Fruit fly (Drosophila melanogaster): ENCODE results near the gene CG42340.
"Not testable (repeated sequence)": the region's sequence is repeated elsewhere in the genome, so short reads cannot be mapped to it uniquely, and the experiment has no call there.

CG42340 gene

dm6 chrX:6439495-6439894, 84.6 kb downstream of the CG42340 start (continued):
- no peak for TF ChIP-seq CG11762 (GFP tag; optimal IDR thresholded peaks at IDR 0.05; ENCODE audit: insufficient read depth)
- no peak for TF ChIP-seq Smox (GFP tag; optimal IDR thresholded peaks at IDR 0.05)
- no peak for TF ChIP-seq lz (GFP tag; optimal IDR thresholded peaks at IDR 0.05)
- TF ChIP-seq CG11902 (GFP tag; optimal IDR thresholded peaks at IDR 0.05) = no peak
- TF ChIP-seq Lpt (GFP tag; optimal IDR thresholded peaks at IDR 0.05) = no peak
- TF ChIP-seq Hr38 (GFP tag; optimal IDR thresholded peaks at IDR 0.05) = no peak
- peak; percentile 3 for TF ChIP-seq OdsH (GFP tag; optimal IDR thresholded peaks at IDR 0.05)
- TF ChIP-seq net (GFP tag; optimal IDR thresholded peaks at IDR 0.05) = no peak
- TF ChIP-seq CG15336 (GFP tag; IDR thresholded peaks at IDR 0.05) = 0 out of 2 replicates have a peak, but pooled peaks have one; percentile 11
- TF ChIP-seq dsx (GFP tag; optimal IDR thresholded peaks at IDR 0.05; ENCODE audit: poor library complexity, severe bottlenecking) = no peak
- TF ChIP-seq CG3032 (tag; optimal IDR thresholded peaks at IDR 0.05) = no peak
- TF ChIP-seq Eip75B (GFP tag; optimal IDR thresholded peaks at IDR 0.05) = no peak
- no peak for TF ChIP-seq Gug (GFP tag; IDR thresholded peaks at IDR 0.05)
- TF ChIP-seq achi (GFP tag; optimal IDR thresholded peaks at IDR 0.05) = peak; percentile 22
- peak; percentile 7 for TF ChIP-seq svp (GFP tag)
- TF ChIP-seq CG31627 (GFP tag; optimal IDR thresholded peaks at IDR 0.05) = no peak
- TF ChIP-seq CG8319 (GFP tag; optimal IDR thresholded peaks at IDR 0.05) = no peak
- TF ChIP-seq CG10631 (GFP tag; optimal IDR thresholded peaks at IDR 0.05) = no peak
- TF ChIP-seq CG4318 (GFP tag; optimal IDR thresholded peaks at IDR 0.05) = no peak
- no peak for TF ChIP-seq fd85E (GFP tag; optimal IDR thresholded peaks at IDR 0.05)
- no peak for TF ChIP-seq spab (GFP tag; optimal IDR thresholded peaks at IDR 0.05)
- TF ChIP-seq fkh (GFP tag; optimal IDR thresholded peaks at IDR 0.05) = no peak

- TF ChIP-seq Hr38, CG11902, CG4318 (GFP tag; optimal IDR thresholded peaks at IDR 0.05): not testable (repeated sequence)
These were observed 104.8 kb downstream of the CG42340 start, which contains the start of gene CG33668 for dm6 chrX:6419334-6419733. Gene CG33668 (minus strand): TSS chrX:6419434.

- not testable (repeated sequence) for TF ChIP-seq CG8319 (GFP tag; optimal IDR thresholded peaks at IDR 0.05); CG32006 (GFP tag; optimal IDR thresholded peaks at IDR 0.05); dsx (GFP tag; optimal IDR thresholded peaks at IDR 0.05; ENCODE audit: poor library complexity, severe bottlenecking)
These were observed 124.1 kb downstream of the CG42340 start, which contains the start of gene CG33669 for dm6 chrX:6400000-6400399. Gene CG33669 (minus strand): TSS chrX:6400100.

dm6 chrX:6383920-6384319, 140.2 kb downstream of the CG42340 start, which contains the start of gene CG33664:
Gene CG33664 (plus strand): TSS chrX:6384220.
- TF ChIP-seq Hr39, CG9139, fd85E (GFP tag; optimal IDR thresholded peaks at IDR 0.05): not testable (repeated sequence)

dm6 chrX:6376748-6377147, 147.4 kb downstream of the CG42340 start:
- no peak for TF ChIP-seq fd85E (GFP tag; optimal IDR thresholded peaks at IDR 0.05)
- TF ChIP-seq CG9139 (GFP tag; optimal IDR thresholded peaks at IDR 0.05) = no peak
- TF ChIP-seq Eip78C (GFP tag) = peak; percentile 12
- no peak for TF ChIP-seq spab (GFP tag; optimal IDR thresholded peaks at IDR 0.05)
- TF ChIP-seq Sox15 (GFP tag; optimal IDR thresholded peaks at IDR 0.05) = no peak

- TF ChIP-seq Hr39 (GFP tag; optimal IDR thresholded peaks at IDR 0.05) = peak; percentile 30
- no peak for TF ChIP-seq Eip93F (GFP tag; optimal IDR thresholded peaks at IDR 0.05)
- peak; percentile 4 for TF ChIP-seq pdm3 (GFP tag; optimal IDR thresholded peaks at IDR 0.05)
- peak; percentile 67 for TF ChIP-seq Eip78C (GFP tag)
- TF ChIP-seq CG6163 (GFP tag; IDR thresholded peaks at IDR 0.05) = peak; percentile 33; the same call in 1 of the 3 replicates
- TF ChIP-seq cyc (GFP tag; optimal IDR thresholded peaks at IDR 0.05) = peak; percentile 16
- no peak for TF ChIP-seq CG11294 (GFP tag; IDR thresholded peaks at IDR 0.05)
- peak; percentile 6 for TF ChIP-seq lz (GFP tag; optimal IDR thresholded peaks at IDR 0.05)
- no peak for TF ChIP-seq esn (GFP tag; optimal IDR thresholded peaks at IDR 0.05)
- peak; percentile 5 for TF ChIP-seq CG32006 (GFP tag; optimal IDR thresholded peaks at IDR 0.05)
These were observed 148.5 kb downstream of the CG42340 start for dm6 chrX:6375636-6376035.
